Fruit fly (Drosophila melanogaster) whole organism, embryonic: Measurements from ENCODE around the gene Jhbp16.

Source experiments
- Bgb ChIP-seq: fragments of 200-800 bp; sonication (Bioruptor generic); IDR thresholded peaks from 2 replicates; pipeline ENCODE4 v1.3.6; 2022; ENCODE audit warnings: missing biosample characterization, missing genetic modification characterization; ENCODE audit not compliant: partially characterized antibody
- CG4404 ChIP-seq: fragments of 200-800 bp; sonication (Bioruptor generic); IDR thresholded peaks from 2 replicates; pipeline ENCODE4 v1.3.6; 2022; ENCODE audit warnings: missing biosample characterization, missing genetic modification characterization
- Dek ChIP-seq: fragments of 200-800 bp; sonication (Bioruptor generic); optimal IDR thresholded peaks from 3 replicates; lab custom pipeline; 2019; ENCODE audit warnings: missing biosample characterization, mild to moderate bottlenecking, missing genetic modification characterization, moderate library complexity
- Ets65A ChIP-seq: fragments of 200-800 bp; sonication (Bioruptor generic); peaks from one replicate; lab custom pipeline; 2016; ENCODE audit warnings: missing biosample characterization, missing genetic modification characterization
- Hey ChIP-seq: fragments of 200-800 bp; sonication (Bioruptor generic); optimal IDR thresholded peaks from 3 replicates; lab custom pipeline; 2018; ENCODE audit warnings: missing biosample characterization, mild to moderate bottlenecking, missing genetic modification characterization
- Lim3 ChIP-seq: fragments of 200-800 bp; sonication (Bioruptor generic); IDR thresholded peaks from 2 replicates; pipeline ENCODE4 v1.3.6; 2022; ENCODE audit warnings: missing biosample characterization, missing genetic modification characterization
- danr ChIP-seq: fragments of 200-800 bp; sonication (Bioruptor generic); IDR thresholded peaks from 2 replicates; pipeline ENCODE4 v1.3.6; 2022; ENCODE audit warnings: missing biosample characterization, missing genetic modification characterization
- fd64A ChIP-seq: fragments of 200-800 bp; sonication (Bioruptor generic); optimal IDR thresholded peaks from 3 replicates; lab custom pipeline; 2018; ENCODE audit warnings: missing biosample characterization, mild to moderate bottlenecking, missing genetic modification characterization
- gsb ChIP-seq: fragments of 200-800 bp; sonication (Bioruptor generic); IDR thresholded peaks from 2 replicates; pipeline ENCODE4 v1.3.6; 2022; ENCODE audit warnings: missing biosample characterization, missing genetic modification characterization
- her ChIP-seq: fragments of 200-800 bp; sonication (Bioruptor generic); optimal IDR thresholded peaks from 2 replicates; lab custom pipeline; 2016; ENCODE audit warnings: missing biosample characterization, missing genetic modification characterization

DNA sequence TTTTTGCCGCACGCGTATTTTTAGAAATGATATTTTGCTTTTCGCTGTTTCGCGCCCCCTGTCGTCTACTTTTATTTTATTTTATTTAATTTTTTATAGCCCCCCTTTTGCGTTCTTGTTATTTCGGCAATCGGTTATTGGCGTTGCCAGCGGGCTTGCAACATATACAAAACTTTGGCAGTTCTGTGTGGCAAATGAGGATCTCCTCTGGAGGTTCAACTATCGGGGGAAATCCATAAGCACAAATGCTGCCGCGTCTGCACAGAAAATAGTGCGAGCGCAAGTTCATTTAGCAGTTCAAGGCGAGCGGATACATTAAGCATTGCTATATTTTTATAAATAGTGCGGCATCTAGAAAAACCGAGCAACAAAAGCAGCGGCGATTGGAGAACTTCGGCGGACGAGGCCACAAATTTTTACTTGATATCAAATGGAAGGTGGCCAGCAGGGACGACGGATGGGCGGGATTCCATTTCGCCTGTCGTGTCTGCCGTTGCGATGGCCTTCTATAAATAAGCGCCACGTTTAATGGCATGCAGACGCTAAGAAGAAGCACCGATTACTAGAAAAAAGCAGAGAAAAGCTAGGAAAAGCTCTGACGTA lies 39.7 kb upstream of the Jhbp16 start:
- TF ChIP-seq Dek (tag; lab: Kevin White, UChicago) (no peak), Lim3 (GFP tag; lab: Robert Waterston, UW) (no peak), her (GFP tag; lab: Kevin White, UChicago) (no peak), CG4404 (GFP tag; lab: Robert Waterston, UW) (no peak), gsb (GFP tag; lab: Robert Waterston, UW) (no peak), danr (no peak), Bgb (GFP tag; lab: Robert Waterston, UW) (no peak), fd64A (GFP tag; lab: Kevin White, UChicago) (no peak), Ets65A (no peak), Hey (tag; lab: Kevin White, UChicago) (no peak)
